Fruit fly (Drosophila melanogaster) Kc167 (cell line): ENCODE data around the gene Bicra.

Experiments used
- Myc ChIP-seq: fragments of >200 bp; optimal IDR thresholded peaks from 2 replicates; lab custom pipeline; 2017; ENCODE audit warnings: missing external identifiers
- Sin3A ChIP-seq: fragments of >200 bp; optimal IDR thresholded peaks from 2 replicates; lab custom pipeline; 2018; ENCODE audit warnings: missing external identifiers
- h ChIP-seq: fragments of >200 bp; optimal IDR thresholded peaks from 3 replicates; lab custom pipeline; 2018; ENCODE audit warnings: missing external identifiers
- insv ChIP-seq: fragments of >200 bp; optimal IDR thresholded peaks from 3 replicates; lab custom pipeline; 2018; ENCODE audit warnings: missing external identifiers
- psq ChIP-seq: fragments of >200 bp; optimal IDR thresholded peaks from 2 replicates; lab custom pipeline; 2017; ENCODE audit warnings: missing external identifiers
- ttk ChIP-seq: sonication (Bioruptor generic); optimal IDR thresholded peaks from 2 replicates; lab custom pipeline; 2017; ENCODE audit warnings: missing external identifiers

Bicra gene

dm6 chr3R:29069208-29070072 is 6.6 kb downstream of the Bicra start:
- TF ChIP-seq Sin3A (lab: Kevin White, UChicago) (no peak), psq (lab: Kevin White, UChicago) (no peak), ttk (lab: Kevin White, UChicago) (no peak), insv (lab: Kevin White, UChicago) (no peak), Myc (lab: Kevin White, UChicago) (no peak), h (lab: Kevin White, UChicago) (no peak)

- TF ChIP-seq ttk (lab: Kevin White, UChicago), result no peak
- no peak for TF ChIP-seq insv (lab: Kevin White, UChicago)
- no peak for TF ChIP-seq h (lab: Kevin White, UChicago)
- no peak for TF ChIP-seq Sin3A (lab: Kevin White, UChicago)
- no peak for TF ChIP-seq Myc (lab: Kevin White, UChicago)
- no peak for TF ChIP-seq psq (lab: Kevin White, UChicago)
Observed at dm6 chr3R:29071141-29071540, 8.3 kb downstream of the Bicra start.

- TF ChIP-seq ttk (lab: Kevin White, UChicago), result no peak
- no peak for TF ChIP-seq Myc (lab: Kevin White, UChicago)
- TF ChIP-seq psq (lab: Kevin White, UChicago), result no peak
- no peak for TF ChIP-seq Sin3A (lab: Kevin White, UChicago)
- no peak for TF ChIP-seq insv (lab: Kevin White, UChicago)
- TF ChIP-seq h (lab: Kevin White, UChicago), result no peak
Observed at dm6 chr3R:29072834-29073233, 10.0 kb downstream of the Bicra start.

dm6 chr3R:29074001-29074609 is 11.3 kb downstream of the Bicra start:
- no peak for TF ChIP-seq Sin3A (lab: Kevin White, UChicago)
- no peak for TF ChIP-seq insv (lab: Kevin White, UChicago)
- no peak for TF ChIP-seq h (lab: Kevin White, UChicago)
- no peak for TF ChIP-seq Myc (lab: Kevin White, UChicago)
- TF ChIP-seq psq (lab: Kevin White, UChicago), result no peak
- TF ChIP-seq ttk (lab: Kevin White, UChicago), result no peak

dm6 chr3R:29075631-29076398 is 13.0 kb downstream of the Bicra start:
- no peak for TF ChIP-seq ttk (lab: Kevin White, UChicago)
- no peak for TF ChIP-seq Myc (lab: Kevin White, UChicago)
- no peak for TF ChIP-seq h (lab: Kevin White, UChicago)
- TF ChIP-seq insv (lab: Kevin White, UChicago), result no peak
- no peak for TF ChIP-seq Sin3A (lab: Kevin White, UChicago)
- TF ChIP-seq psq (lab: Kevin White, UChicago), result no peak

- TF ChIP-seq h (lab: Kevin White, UChicago) (no peak), Myc (lab: Kevin White, UChicago) (no peak), Sin3A (lab: Kevin White, UChicago) (no peak), insv (lab: Kevin White, UChicago) (no peak), psq (lab: Kevin White, UChicago) (no peak), ttk (lab: Kevin White, UChicago) (no peak)
Observed at dm6 chr3R:29076609-29077008, 13.8 kb downstream of the Bicra start.

- TF ChIP-seq h (lab: Kevin White, UChicago) (no peak), insv (lab: Kevin White, UChicago) (no peak), psq (lab: Kevin White, UChicago) (no peak), Myc (lab: Kevin White, UChicago) (no peak), Sin3A (lab: Kevin White, UChicago) (no peak), ttk (lab: Kevin White, UChicago) (no peak)
Observed at dm6 chr3R:29077572-29077971, 14.7 kb downstream of the Bicra start.

dm6 chr3R:29082034-29082433 is 19.2 kb downstream of the Bicra start:
- TF ChIP-seq Sin3A (lab: Kevin White, UChicago) (no peak), insv (lab: Kevin White, UChicago) (no peak), h (lab: Kevin White, UChicago) (no peak), psq (lab: Kevin White, UChicago) (no peak), Myc (lab: Kevin White, UChicago) (no peak), ttk (lab: Kevin White, UChicago) (no peak)

dm6 chr3R:29082511-29083296 is 19.9 kb downstream of the Bicra start:
- TF ChIP-seq psq (lab: Kevin White, UChicago) (no peak), h (lab: Kevin White, UChicago) (no peak), insv (lab: Kevin White, UChicago) (no peak), Sin3A (lab: Kevin White, UChicago) (no peak), ttk (lab: Kevin White, UChicago) (no peak), Myc (lab: Kevin White, UChicago) (no peak)
